Fruit fly (Drosophila melanogaster): ENCODE measurements around the gene to.

The to gene

DNA sequence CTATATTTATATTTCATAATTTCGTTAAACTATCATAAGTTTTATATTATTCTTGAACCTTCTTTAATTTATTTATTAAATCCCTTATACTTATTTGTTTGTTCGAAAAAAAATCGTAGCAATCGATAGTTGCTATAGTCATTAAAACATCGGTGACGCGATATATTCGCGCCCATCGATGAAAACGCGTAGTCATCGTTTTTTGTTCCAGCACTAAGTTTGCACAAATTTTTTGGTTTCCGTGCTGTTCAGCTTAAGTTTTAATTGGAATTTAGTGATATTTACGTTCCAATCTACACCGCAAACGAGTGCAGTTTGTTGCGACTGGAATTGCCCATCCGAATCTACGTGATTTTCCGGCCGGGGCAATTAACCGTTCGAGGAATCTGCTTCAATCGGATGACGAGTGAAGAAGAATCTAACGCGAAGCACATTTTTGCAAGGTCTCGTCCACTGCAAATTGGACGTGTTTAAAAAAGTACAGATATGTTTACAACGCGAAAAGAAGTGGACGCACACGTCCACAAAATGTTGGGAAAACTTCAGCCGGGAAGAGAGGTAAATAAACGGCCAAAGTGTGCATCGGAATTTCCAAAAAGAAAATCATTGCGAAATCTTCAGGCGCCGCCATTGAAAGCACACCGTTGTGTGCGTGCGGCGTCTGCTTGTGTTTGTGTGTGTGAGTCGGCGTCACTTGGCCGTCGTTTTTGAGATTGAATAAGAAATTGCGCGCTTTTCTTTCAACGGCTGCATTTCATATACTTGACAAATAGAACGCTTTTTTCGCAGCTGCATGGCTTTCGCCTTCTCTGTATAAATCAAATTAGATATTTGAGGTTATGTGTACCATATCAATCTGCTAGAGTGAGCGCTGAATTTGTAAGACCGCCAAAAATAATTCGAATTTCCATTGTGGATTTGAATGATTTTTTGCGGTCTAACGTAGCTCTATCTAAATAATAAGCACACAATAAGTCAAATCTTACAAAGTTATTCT is 9.5 kb downstream of the to start, which contains the start of gene Nup358 (continued):
- TF ChIP-seq CG8281 (tag; optimal IDR thresholded peaks at IDR 0.05) (no peak), al (GFP tag; IDR thresholded peaks at IDR 0.05) (0 out of 2 replicates have a peak, but pooled peaks have one; percentile 5), BtbVII (GFP tag; optimal IDR thresholded peaks at IDR 0.05) (no peak), CG3281 (GFP tag; optimal IDR thresholded peaks at IDR 0.05) (no peak), gsb (GFP tag; IDR thresholded peaks at IDR 0.05) (no peak), CG10462 (GFP tag; optimal IDR thresholded peaks at IDR 0.05) (no peak), Awh (GFP tag; IDR thresholded peaks at IDR 0.05) (no peak), CG10267 (tag; optimal IDR thresholded peaks at IDR 0.05) (peak; percentile 61), CG9727 (GFP tag; optimal IDR thresholded peaks at IDR 0.05) (no peak), CG8924 (tag; optimal IDR thresholded peaks at IDR 0.05) (peak; percentile 32), bcd (GFP tag; optimal IDR thresholded peaks at IDR 0.05) (no peak), Scr (GFP tag; IDR thresholded peaks at IDR 0.05; ENCODE audit: partially characterized antibody) (peak; percentile 98), CG13894 (tag; optimal IDR thresholded peaks at IDR 0.05) (no peak), MESR4 (GFP tag; optimal IDR thresholded peaks at IDR 0.05) (peak; percentile 24), sd (tag; optimal IDR thresholded peaks at IDR 0.05) (peak; percentile 64), CG11085 (GFP tag; IDR thresholded peaks at IDR 0.05) (no peak), otp (GFP tag; IDR thresholded peaks at IDR 0.05) (no peak), fd96Cb (tag; optimal IDR thresholded peaks at IDR 0.05) (no peak), bsh (GFP tag; optimal IDR thresholded peaks at IDR 0.05) (no peak), bigmax (GFP tag; optimal IDR thresholded peaks at IDR 0.05) (peak; percentile 96), esg (GFP tag; conservative IDR thresholded peaks at IDR 0.05) (no peak), CG15073 (GFP tag; optimal IDR thresholded peaks at IDR 0.05) (no peak), Abd-B (GFP tag; optimal IDR thresholded peaks at IDR 0.05) (peak; percentile 14), Taf1 (GFP tag; IDR thresholded peaks at IDR 0.05) (no peak), gsb-n (tag; optimal IDR thresholded peaks at IDR 0.05) (no peak), CG8765 (GFP tag; IDR thresholded peaks at IDR 0.05) (no peak), nmo (GFP tag; optimal IDR thresholded peaks at IDR 0.05) (peak; percentile 55), pros (GFP tag; optimal IDR thresholded peaks at IDR 0.05) (no peak), CG4707 (GFP tag; optimal IDR thresholded peaks at IDR 0.05) (no peak), CHES-1-like (GFP tag; optimal IDR thresholded peaks at IDR 0.05) (no peak), CG14441 (GFP tag; IDR thresholded peaks at IDR 0.05) (no peak), nerfin-2 (GFP tag; IDR thresholded peaks at IDR 0.05; ENCODE audit: partially characterized antibody) (peak; percentile 97), Eip74EF (GFP tag; optimal IDR thresholded peaks at IDR 0.05) (no peak), BEAF-32 (GFP tag; optimal IDR thresholded peaks at IDR 0.05) (peak; percentile 95), CG14860 (GFP tag; IDR thresholded peaks at IDR 0.05; ENCODE audit: partially characterized antibody) (peak; percentile 98), dimm (GFP tag; IDR thresholded peaks at IDR 0.05) (no peak), CG14050 (GFP tag; IDR thresholded peaks at IDR 0.05) (no peak), tup (GFP tag; optimal IDR thresholded peaks at IDR 0.05) (no peak), chif (GFP tag; optimal IDR thresholded peaks at IDR 0.05) (no peak), Blimp-1 (GFP tag; optimal IDR thresholded peaks at IDR 0.05) (no peak), sens-2 (GFP tag; IDR thresholded peaks at IDR 0.05) (no peak), CG12299 (tag; optimal IDR thresholded peaks at IDR 0.05) (no peak), CG2889 (GFP tag; IDR thresholded peaks at IDR 0.05) (no peak), lab (GFP tag; optimal IDR thresholded peaks at IDR 0.05) (no peak), tna (GFP tag; IDR thresholded peaks at IDR 0.05; ENCODE audit: partially characterized antibody) (peak; percentile 98), CG12391 (tag; optimal IDR thresholded peaks at IDR 0.05) (peak; percentile 55), NFAT (GFP tag; IDR thresholded peaks at IDR 0.05) (0 out of 2 replicates have a peak, but pooled peaks have one; percentile 31)

Data from whole organism, embryonic.